Worm (Caenorhabditis elegans) whole organism, midembryonic: ENCODE data around the gene oga-1.

ENCODE experiments used
- flt-1 ChIP-seq: fragments of 200-800 bp; sonication (Bioruptor generic); IDR thresholded peaks from 2 replicates; pipeline ENCODE4 v1.3.6; 2022; ENCODE audit warnings: missing genetic modification characterization, missing compliant biosample characterization
- klf-2 ChIP-seq: fragments of 200-800 bp; sonication (Bioruptor generic); conservative IDR thresholded peaks from 2 replicates; pipeline ENCODE4 v1.3.6; 2022; ENCODE audit warnings: missing genetic modification reagents, missing genetic modification characterization, missing compliant biosample characterization
- med-1 ChIP-seq: sonication (generic microtip); optimal IDR thresholded peaks from 2 replicates; lab custom pipeline; 2017; ENCODE audit warnings: missing genetic modification characterization, mild to moderate bottlenecking, missing compliant biosample characterization, antibody characterized with exemption, missing genetic modification reagents; ENCODE audit not compliant: insufficient read depth
- ref-1 ChIP-seq: fragments of 200-800 bp; sonication (Bioruptor generic); conservative IDR thresholded peaks from 2 replicates; pipeline ENCODE4 v1.3.6; 2022; ENCODE audit warnings: missing genetic modification reagents, missing genetic modification characterization, missing compliant biosample characterization

ce11 chrX:9297834-9298233 lies 49.4 kb downstream of the oga-1 start, which contains the start of gene B0416.7:
- TF ChIP-seq ref-1 (GFP tag; lab: Robert Waterston, UW) (no peak), flt-1 (no peak), klf-2 (GFP tag; lab: Robert Waterston, UW) (no peak), med-1 (GFP tag; lab: Kevin White, UChicago) (no peak)
